Fruit fly (Drosophila melanogaster) S2 (cell line): ENCODE data around the gene RabX4.

Experiments used
- CG8478 ChIP-seq: fragments of >200 bp; optimal IDR thresholded peaks from 2 replicates; lab custom pipeline; 2018
- CTCF ChIP-seq, 2 experiments: fragments of >200 bp; optimal IDR thresholded peaks; 2 replicates each; lab custom pipeline; 2018

dm6 chr3R:24867956-24868355 is 39.7 kb upstream of the RabX4 start:
- TF ChIP-seq CG8478 (lab: Kevin White, UChicago) (no peak), CTCF (optimal IDR thresholded peaks at IDR 0.05; lab: Kevin White, UChicago) (no peak)
